Worm (Caenorhabditis elegans): ENCODE results near the gene ZK1055.4.

DNA sequence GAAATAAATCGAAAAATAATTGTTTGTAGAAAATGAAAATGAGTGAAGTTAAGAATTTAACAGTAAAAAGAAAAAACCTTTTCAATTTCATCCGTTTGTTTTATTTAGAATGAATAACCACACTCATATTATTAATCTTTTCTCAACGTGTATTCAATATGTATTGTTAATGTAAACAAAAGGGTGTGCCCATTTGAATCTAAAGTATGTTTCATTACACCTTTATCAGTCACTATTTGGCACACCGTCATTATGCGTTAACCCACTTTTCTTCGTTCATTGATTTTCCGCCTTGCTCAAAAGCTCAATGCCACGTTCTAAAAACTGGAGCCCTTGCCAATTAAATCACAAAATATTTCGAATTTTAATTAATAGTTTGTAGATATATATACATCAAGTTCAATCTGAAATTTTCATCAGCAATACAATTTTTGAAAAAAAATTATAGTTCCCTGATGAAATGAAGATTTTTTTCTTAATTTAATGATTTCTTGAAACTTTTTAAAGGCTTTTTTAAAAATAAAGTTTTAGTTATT lies 15.9 kb upstream of the ZK1055.4 start, which contains the start of gene K04A8.1:
- TF ChIP-seq ceh-58 (GFP tag; IDR thresholded peaks at IDR 0.05) (no peak), madf-8 (GFP tag; conservative IDR thresholded peaks at IDR 0.05) (no peak), F57C9.4 (tag; optimal IDR thresholded peaks at IDR 0.05) (no peak), unc-62 (GFP tag; optimal IDR thresholded peaks at IDR 0.05) (no peak), die-1 (tag; optimal IDR thresholded peaks at IDR 0.05) (no peak), ets-4 (GFP tag; optimal IDR thresholded peaks at IDR 0.05) (no peak)

All from whole organism, young adult.